Fruit fly (Drosophila melanogaster): ENCODE results near the gene zuc.

DNA sequence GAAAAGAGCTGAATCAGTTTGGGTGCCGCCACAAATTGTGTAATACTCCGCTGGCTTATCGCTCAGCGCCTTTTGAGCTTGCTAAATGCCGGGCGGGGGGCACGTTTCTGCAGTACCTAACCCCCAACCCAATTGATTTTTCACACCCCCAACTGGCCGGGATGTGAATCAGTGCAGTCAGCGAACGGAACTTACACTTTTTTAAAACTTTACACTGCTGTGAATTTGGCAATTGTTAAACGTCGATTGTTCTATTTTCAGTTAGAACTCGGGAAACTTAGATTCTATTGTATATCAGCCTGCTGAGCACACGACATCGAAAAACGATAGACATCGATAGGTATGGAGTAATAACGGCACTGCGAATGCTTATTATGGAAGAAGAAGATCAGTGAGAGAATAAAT, 48.5 kb upstream of the zuc start, which contains the start of gene Tom70:
- TF ChIP-seq psq (optimal IDR thresholded peaks at IDR 0.05) (no peak), CG8478 (optimal IDR thresholded peaks at IDR 0.05) (no peak), pan (optimal IDR thresholded peaks at IDR 0.05) (no peak)
